Worm (Caenorhabditis elegans) whole organism, young adult: Measurements from ENCODE around the gene ZK1098.9.

Experiments used
- K11D2.4 ChIP-seq: fragments of 200-800 bp; sonication (Bioruptor generic); IDR thresholded peaks from 2 replicates; pipeline ENCODE4 v1.3.6; 2022; ENCODE audit warnings: missing genetic modification reagents, missing genetic modification characterization, missing compliant biosample characterization
- attf-3 ChIP-seq: fragments of 200-800 bp; sonication (Bioruptor generic); conservative IDR thresholded peaks from 2 replicates; pipeline ENCODE4 v1.3.6; 2022; ENCODE audit warnings: missing genetic modification reagents, missing genetic modification characterization, missing compliant biosample characterization
- madf-8 ChIP-seq: fragments of 200-800 bp; sonication (Bioruptor generic); conservative IDR thresholded peaks from 2 replicates; pipeline ENCODE4 v1.3.6; 2022; ENCODE audit warnings: missing genetic modification reagents, missing genetic modification characterization, missing compliant biosample characterization
- mcd-1 ChIP-seq: fragments of 200-800 bp; sonication (Bioruptor generic); IDR thresholded peaks from 2 replicates; pipeline ENCODE4 v1.3.6; 2022; ENCODE audit warnings: missing genetic modification reagents, missing genetic modification characterization, missing compliant biosample characterization
- pha-4 ChIP-seq: fragments of 150-350 bp; sonication (generic microtip); optimal IDR thresholded peaks from 2 replicates; lab custom pipeline; 2014; ENCODE audit warnings: missing biosample characterization, missing genetic modification reagents, missing genetic modification characterization

- TF ChIP-seq mcd-1 (no peak), pha-4 (tag; lab: Kevin White, UChicago) (no peak), madf-8 (GFP tag; lab: Robert Waterston, UW) (no peak), K11D2.4 (GFP tag; lab: Robert Waterston, UW) (no peak), attf-3 (GFP tag; lab: Robert Waterston, UW) (no peak)
Observed at ce11 chrIII:9544820-9545219, 595 bp downstream of the ZK1098.9 start, which contains the start of gene ZK1098.12.
